Worm (Caenorhabditis elegans): ENCODE data around the gene flr-4.

flr-4 gene

ce11 chrX:15089123-15089522 is at the start of gene flr-4:
flr-4 (plus strand) TSS chrX:15089397.
- peak; percentile 45 for TF ChIP-seq elt-2 (tag; optimal IDR thresholded peaks at IDR 0.05)
- TF ChIP-seq nhr-47 (tag; optimal IDR thresholded peaks at IDR 0.05): no peak
- no peak for TF ChIP-seq nhr-84 (tag; optimal IDR thresholded peaks at IDR 0.05)
- peak in 1 of 2 experiments; percentile 16 for TF ChIP-seq lin-35 (GFP tag; optimal IDR thresholded peaks at IDR 0.05)

ce11 chrX:15039696-15040212 is 49.4 kb upstream of the flr-4 start:
- TF ChIP-seq lin-35 (GFP tag; optimal IDR thresholded peaks at IDR 0.05): peak in 1 of 2 experiments; percentile 1
- peak; percentile 51 for TF ChIP-seq lin-14 (GFP tag; optimal IDR thresholded peaks at IDR 0.05)
- no peak for TF ChIP-seq lir-3 (tag; optimal IDR thresholded peaks at IDR 0.05; ENCODE audit: poor library complexity)
- no peak for TF ChIP-seq tbx-2 (tag; optimal IDR thresholded peaks at IDR 0.05)
- peak; percentile 54 for TF ChIP-seq grh-1 (GFP tag; IDR thresholded peaks at IDR 0.05)
- peak; percentile 10 for TF ChIP-seq snu-23 (GFP tag; optimal IDR thresholded peaks at IDR 0.05)
- no peak for TF ChIP-seq pax-3 (tag; optimal IDR thresholded peaks at IDR 0.05)
- TF ChIP-seq nhr-84 (tag; optimal IDR thresholded peaks at IDR 0.05): no peak
- no peak for TF ChIP-seq mep-1 (tag; optimal IDR thresholded peaks at IDR 0.05)
- TF ChIP-seq ceh-82 (tag; optimal IDR thresholded peaks at IDR 0.05): no peak
- peak; percentile 80 for TF ChIP-seq nhr-85 (tag)
- TF ChIP-seq C16A3.4 (tag; optimal IDR thresholded peaks at IDR 0.05): no peak
- TF ChIP-seq efl-3 (GFP tag; optimal IDR thresholded peaks at IDR 0.05): no peak
- no peak for TF ChIP-seq xbp-1 (tag; optimal IDR thresholded peaks at IDR 0.05)
- no peak for TF ChIP-seq jun-1 (tag; optimal IDR thresholded peaks at IDR 0.05)
- no peak for TF ChIP-seq lin-15B (tag; optimal IDR thresholded peaks at IDR 0.05)
- TF ChIP-seq swsn-7 (tag; optimal IDR thresholded peaks at IDR 0.05): no peak
- TF ChIP-seq nhr-28 (tag; optimal IDR thresholded peaks at IDR 0.05): no peak
- TF ChIP-seq hlh-17 (GFP tag; optimal IDR thresholded peaks at IDR 0.05; ENCODE audit: borderline replicate concordance): no peak
- no peak for TF ChIP-seq pag-3 (tag; optimal IDR thresholded peaks at IDR 0.05; ENCODE audit: borderline replicate concordance, insufficient read depth)
- TF ChIP-seq unc-130 (tag; optimal IDR thresholded peaks at IDR 0.05): no peak
- no peak for TF ChIP-seq lsy-2 (tag; optimal IDR thresholded peaks at IDR 0.05)
- no peak for TF ChIP-seq lin-13 (GFP tag; optimal IDR thresholded peaks at IDR 0.05)

ce11 chrX:15040552-15041080 is 48.6 kb upstream of the flr-4 start, which contains the start of gene C18B12.4:
C18B12.4 (minus strand) TSS chrX:15040602.
- TF ChIP-seq tbx-2 (tag; optimal IDR thresholded peaks at IDR 0.05) (peak; percentile 86), snu-23 (GFP tag; optimal IDR thresholded peaks at IDR 0.05) (peak; percentile 94), ztf-4 (tag; optimal IDR thresholded peaks at IDR 0.05) (peak; percentile 71), pag-3 (tag; optimal IDR thresholded peaks at IDR 0.05; ENCODE audit: borderline replicate concordance, insufficient read depth) (peak; percentile 74), lin-35 (GFP tag; optimal IDR thresholded peaks at IDR 0.05) (peak; percentile 79 to 90), zag-1 (tag; optimal IDR thresholded peaks at IDR 0.05) (no peak), ces-1 (GFP tag; optimal IDR thresholded peaks at IDR 0.05) (no peak), lin-39 (tag; optimal IDR thresholded peaks at IDR 0.05) (no peak), ceh-82 (tag; optimal IDR thresholded peaks at IDR 0.05) (peak in 2 of 3 experiments; percentile 48 to 93), nhr-71 (tag; optimal IDR thresholded peaks at IDR 0.05) (peak; percentile 96), dsc-1 (tag; optimal IDR thresholded peaks at IDR 0.05) (no peak), hpl-2 (GFP tag; optimal IDR thresholded peaks at IDR 0.05) (no peak), egl-27 (tag; optimal IDR thresholded peaks at IDR 0.05) (no peak), swsn-7 (tag; optimal IDR thresholded peaks at IDR 0.05) (peak; percentile 78), efl-1 (optimal IDR thresholded peaks at IDR 0.05) (peak; percentile 58 to 69), efl-1 (GFP tag; optimal IDR thresholded peaks at IDR 0.05 in 1 of 2) (peak; percentile 63 to 95), alr-1 (tag; optimal IDR thresholded peaks at IDR 0.05; ENCODE audit: borderline replicate concordance) (no peak), fkh-4 (tag; optimal IDR thresholded peaks at IDR 0.05; ENCODE audit: borderline replicate concordance) (peak; percentile 56), hlh-4 (tag; optimal IDR thresholded peaks at IDR 0.05) (no peak), ceh-90 (tag; optimal IDR thresholded peaks at IDR 0.05) (no peak), lsy-2 (tag; optimal IDR thresholded peaks at IDR 0.05) (peak; percentile 63 to 82), xbp-1 (tag; optimal IDR thresholded peaks at IDR 0.05) (peak; percentile 79), sup-37 (GFP tag; optimal IDR thresholded peaks at IDR 0.05) (peak; percentile 48), nhr-12 (tag; optimal IDR thresholded peaks at IDR 0.05) (no peak), F16B12.6 (tag; optimal IDR thresholded peaks at IDR 0.05) (peak; percentile 19), hlh-17 (GFP tag; optimal IDR thresholded peaks at IDR 0.05; ENCODE audit: borderline replicate concordance) (no peak), ceh-8 (GFP tag; optimal IDR thresholded peaks at IDR 0.05) (no peak), unc-86 (tag; optimal IDR thresholded peaks at IDR 0.05) (peak; percentile 69), grh-1 (GFP tag; IDR thresholded peaks at IDR 0.05) (peak; percentile 66), nhr-84 (tag; optimal IDR thresholded peaks at IDR 0.05) (no peak), unc-30 (tag; optimal IDR thresholded peaks at IDR 0.05) (no peak), lin-13 (GFP tag; optimal IDR thresholded peaks at IDR 0.05) (peak; percentile 93), ceh-88 (GFP tag; IDR thresholded peaks at IDR 0.05) (peak; percentile 74; the same call in 1 of the 2 replicates), nhr-28 (tag; optimal IDR thresholded peaks at IDR 0.05) (no peak)

Data from whole organism, L1 larva.